Worm (Caenorhabditis elegans) whole organism, L4 larva: Measurements from ENCODE around the gene F35A5.2.

Experiments
- ZK546.5 ChIP-seq, 2 experiments: sonication (generic microtip); optimal IDR thresholded peaks; 2 replicates each; lab custom pipeline; 2017; ENCODE audit warnings: missing biosample characterization in 2 of 2, missing genetic modification characterization in 2 of 2
- aly-2 ChIP-seq: sonication (generic microtip); optimal IDR thresholded peaks from 2 replicates; lab custom pipeline; 2018; ENCODE audit warnings: missing biosample characterization, missing genetic modification characterization
- ama-1 ChIP-seq: fragments of 150-350 bp; optimal IDR thresholded peaks from 2 replicates; lab custom pipeline; 2014; ENCODE audit warnings: inconsistent platforms, mixed read lengths
- ctbp-1 ChIP-seq: fragments of 200-800 bp; sonication (Bioruptor generic); IDR thresholded peaks from 2 replicates; pipeline ENCODE4 v1.3.6; 2022; ENCODE audit warnings: missing genetic modification reagents, missing genetic modification characterization, missing compliant biosample characterization
- daf-12 ChIP-seq: fragments of 150-350 bp; optimal IDR thresholded peaks from 2 replicates; lab custom pipeline; 2014; ENCODE audit warnings: missing biosample characterization, missing genetic modification reagents, missing genetic modification characterization
- daf-8 ChIP-seq: fragments of 200-800 bp; sonication (Bioruptor generic); IDR thresholded peaks from 2 replicates; pipeline ENCODE4 v1.3.6; 2022; ENCODE audit warnings: missing genetic modification characterization, missing compliant biosample characterization
- dmd-9 ChIP-seq: fragments of 200-800 bp; sonication (Bioruptor generic); IDR thresholded peaks from 2 replicates; pipeline ENCODE4 v1.3.6; 2022; ENCODE audit warnings: missing genetic modification reagents, missing genetic modification characterization, missing compliant biosample characterization
- egl-43 ChIP-seq: fragments of 200-800 bp; sonication (Bioruptor generic); IDR thresholded peaks from 2 replicates; pipeline ENCODE4 v1.3.6; 2022; ENCODE audit warnings: missing genetic modification reagents, missing genetic modification characterization, missing compliant biosample characterization
- lin-29 ChIP-seq: fragments of 200-800 bp; sonication (Bioruptor generic); IDR thresholded peaks from 2 replicates; pipeline ENCODE4 v1.3.6; 2022; ENCODE audit warnings: missing genetic modification reagents, missing genetic modification characterization, missing compliant biosample characterization
- nhr-11 ChIP-seq: fragments of 150-350 bp; optimal IDR thresholded peaks from 2 replicates; lab custom pipeline; 2014; ENCODE audit warnings: missing biosample characterization, missing genetic modification characterization
- pha-4 ChIP-seq, 2 experiments: fragments of 150-350 bp in 1 of 2; fragments of 200-800 bp in 1 of 2; sonication (Bioruptor generic) in 1 of 2; IDR thresholded peaks in 1 of 2; optimal IDR thresholded peaks in 1 of 2; 2 replicates each; pipeline versions ENCODE4 v1.3.6 to Lab custom; 2014 to 2022; ENCODE audit warnings: missing genetic modification characterization in 2 of 2, missing genetic modification reagents in 2 of 2, missing biosample characterization in 1 of 2, missing compliant biosample characterization in 1 of 2

- peak; percentile 28; the same call in 1 of the 2 replicates for TF ChIP-seq pha-4 (GFP tag; IDR thresholded peaks at IDR 0.05; lab: Robert Waterston, UW)
- TF ChIP-seq pha-4 (tag; optimal IDR thresholded peaks at IDR 0.05; lab: Kevin White, UChicago), result peak; percentile 21
- no peak for TF ChIP-seq egl-43 (GFP tag; lab: Robert Waterston, UW)
- no peak for TF ChIP-seq ctbp-1 (GFP tag; lab: Robert Waterston, UW)
- TF ChIP-seq dmd-9 (GFP tag; lab: Robert Waterston, UW), result no peak
- no peak for TF ChIP-seq ama-1 (lab: Kevin White, UChicago)
- no peak for TF ChIP-seq nhr-11 (tag; lab: Kevin White, UChicago)
- TF ChIP-seq lin-29 (GFP tag; lab: Robert Waterston, UW), result no peak
- TF ChIP-seq aly-2 (tag; lab: Kevin White, UChicago), result no peak
- no peak for TF ChIP-seq daf-12
- no peak for TF ChIP-seq daf-8 (GFP tag; lab: Robert Waterston, UW)
- TF ChIP-seq ZK546.5 (tag; optimal IDR thresholded peaks at IDR 0.05; lab: Kevin White, UChicago), result no peak
Observed at ce11 chrX:3826172-3826571, 21.2 kb downstream of the F35A5.2 start.
